Worm (Caenorhabditis elegans) whole organism, L3 larva: ENCODE data around the gene lgc-14.

ENCODE experiments used
- R02D3.7 ChIP-seq: fragments of 150-350 bp; optimal IDR thresholded peaks from 2 replicates; lab custom pipeline; 2014; ENCODE audit warnings: missing biosample characterization, missing genetic modification characterization
- ama-1 ChIP-seq: fragments of 150-350 bp; optimal IDR thresholded peaks from 2 replicates; lab custom pipeline; 2018
- ceh-16 ChIP-seq: sonication (generic microtip); optimal IDR thresholded peaks from 2 replicates; lab custom pipeline; 2017; ENCODE audit warnings: missing biosample characterization, missing genetic modification characterization
- daf-12 ChIP-seq: fragments of 150-350 bp; optimal IDR thresholded peaks from 2 replicates; lab custom pipeline; 2014; ENCODE audit warnings: missing biosample characterization, missing genetic modification reagents, missing genetic modification characterization
- elt-3 ChIP-seq, 3 experiments: fragments of 150-350 bp in 1 of 3; sonication (generic microtip) in 2 of 3; optimal IDR thresholded peaks; 2 replicates in 2 of 3; 4 replicates in 1 of 3; lab custom pipeline; 2014 to 2017; ENCODE audit warnings: missing biosample characterization in 3 of 3, missing genetic modification characterization in 3 of 3
- nfya-1 ChIP-seq: sonication (generic microtip); optimal IDR thresholded peaks from 2 replicates; lab custom pipeline; 2017; ENCODE audit warnings: missing genetic modification characterization, mild to moderate bottlenecking, missing compliant biosample characterization, antibody characterized with exemption, moderate library complexity; ENCODE audit not compliant: insufficient read depth
- nhr-12 ChIP-seq: fragments of 150-350 bp; optimal IDR thresholded peaks from 2 replicates; lab custom pipeline; 2014; ENCODE audit warnings: missing biosample characterization, missing genetic modification characterization
- nhr-237 ChIP-seq: fragments of 150-350 bp; optimal IDR thresholded peaks from 2 replicates; lab custom pipeline; 2014; ENCODE audit warnings: missing biosample characterization, missing genetic modification characterization
- nhr-76 ChIP-seq: fragments of 150-350 bp; sonication (generic microtip); optimal IDR thresholded peaks from 5 replicates; lab custom pipeline; 2014; ENCODE audit warnings: missing biosample characterization, missing genetic modification characterization
- nhr-77 ChIP-seq: fragments of 150-350 bp; optimal IDR thresholded peaks from 2 replicates; lab custom pipeline; 2014; ENCODE audit warnings: missing biosample characterization, missing genetic modification characterization
- snpc-4 ChIP-seq: fragments of 150-350 bp; optimal IDR thresholded peaks from 2 replicates; lab custom pipeline; 2014; ENCODE audit warnings: missing biosample characterization, missing genetic modification characterization
- unc-39 ChIP-seq: sonication (generic microtip); optimal IDR thresholded peaks from 4 replicates; lab custom pipeline; 2017; ENCODE audit warnings: missing biosample characterization, missing genetic modification characterization
- unc-62 ChIP-seq: fragments of 150-350 bp; sonication (generic microtip); optimal IDR thresholded peaks from 4 replicates; lab custom pipeline; 2014; ENCODE audit warnings: missing biosample characterization, missing genetic modification reagents, missing genetic modification characterization
- ztf-4 ChIP-seq: fragments of 150-350 bp; optimal IDR thresholded peaks from 2 replicates; lab custom pipeline; 2014; ENCODE audit warnings: missing biosample characterization, missing genetic modification characterization

ce11 chrX:12118340-12118739 is 7.0 kb downstream of the lgc-14 start, which contains the start of gene lgc-16:
- no peak for TF ChIP-seq nhr-76 (tag; lab: Kevin White, UChicago)
- TF ChIP-seq R02D3.7 (tag; lab: Kevin White, UChicago), result no peak
- no peak for TF ChIP-seq nhr-77 (tag; lab: Kevin White, UChicago)
- no peak for TF ChIP-seq ztf-4 (tag; lab: Kevin White, UChicago)
- TF ChIP-seq daf-12 (tag; lab: Kevin White, UChicago), result no peak
- TF ChIP-seq nhr-12 (tag; lab: Kevin White, UChicago), result no peak
- TF ChIP-seq unc-39 (tag; lab: Kevin White, UChicago), result no peak
- TF ChIP-seq ama-1, result no peak
- no peak for TF ChIP-seq ceh-16 (tag; lab: Kevin White, UChicago)
- TF ChIP-seq elt-3 (tag; optimal IDR thresholded peaks at IDR 0.05; lab: Kevin White, UChicago), result no peak
- no peak for TF ChIP-seq nfya-1 (tag; lab: Kevin White, UChicago)
- TF ChIP-seq nhr-237, result no peak
- TF ChIP-seq snpc-4, result no peak
- no peak for TF ChIP-seq unc-62
